Worm (Caenorhabditis elegans): ENCODE measurements around the gene cpr-1.

- no peak for TF ChIP-seq med-1 (GFP tag; optimal IDR thresholded peaks at IDR 0.05; ENCODE audit: insufficient read depth)
- TF ChIP-seq klf-2 (GFP tag; conservative IDR thresholded peaks at IDR 0.05): no peak
- TF ChIP-seq tab-1 (GFP tag; IDR thresholded peaks at IDR 0.05): no peak
- TF ChIP-seq ztf-23 (GFP tag; IDR thresholded peaks at IDR 0.05): no peak
- no peak for TF ChIP-seq flt-1 (GFP tag; IDR thresholded peaks at IDR 0.05)
- TF ChIP-seq cog-1 (tag; optimal IDR thresholded peaks at IDR 0.05): no peak
Observed at ce11 chrV:11941664-11942063, 33.7 kb upstream of the cpr-1 start.

Measured in whole organism, midembryonic.